Worm (Caenorhabditis elegans): ENCODE measurements around the gene Y39G8B.1.

Gene Y39G8B.1

DNA sequence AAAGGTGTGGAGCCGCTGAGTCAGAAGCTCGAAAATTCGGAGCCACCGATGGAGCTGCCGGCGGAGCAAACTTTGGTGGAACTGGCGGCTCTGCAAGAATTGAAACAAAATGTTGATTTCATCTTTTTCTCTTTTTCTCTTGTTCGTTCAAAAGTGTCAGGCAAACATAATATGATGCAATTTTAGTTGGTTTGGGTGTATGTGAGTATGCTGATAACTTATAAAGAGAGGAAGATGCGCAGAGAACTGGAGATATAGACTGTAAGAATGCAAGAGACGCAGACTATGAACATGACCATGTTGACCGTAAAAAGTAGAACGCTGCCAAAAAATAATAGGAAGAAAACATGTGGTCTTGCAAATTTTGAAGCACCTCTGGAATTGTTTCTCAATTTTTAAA lies 19.5 kb downstream of the Y39G8B.1 start (continued):
- TF ChIP-seq F23B12.7 (tag; optimal IDR thresholded peaks at IDR 0.05; ENCODE audit: insufficient read depth) (no peak), cebp-1 (GFP tag; IDR thresholded peaks at IDR 0.05) (no peak), cebp-1 (tag; optimal IDR thresholded peaks at IDR 0.05) (peak; percentile 34), pha-4 (tag; optimal IDR thresholded peaks at IDR 0.05) (no peak), Y95B8A.8 (GFP tag; IDR thresholded peaks at IDR 0.05) (no peak), hmg-20 (GFP tag; IDR thresholded peaks at IDR 0.05) (no peak), snpc-1.1 (tag; optimal IDR thresholded peaks at IDR 0.05; ENCODE audit: insufficient read depth) (no peak), ztf-25 (GFP tag; IDR thresholded peaks at IDR 0.05) (no peak), bed-1 (GFP tag; IDR thresholded peaks at IDR 0.05) (no peak), C17E4.6 (GFP tag; IDR thresholded peaks at IDR 0.05) (no peak), lin-26 (GFP tag; IDR thresholded peaks at IDR 0.05) (no peak), nhr-90 (tag; optimal IDR thresholded peaks at IDR 0.05) (no peak), K12H6.12 (tag; optimal IDR thresholded peaks at IDR 0.05) (no peak), ztf-26 (tag; optimal IDR thresholded peaks at IDR 0.05) (peak; percentile 60), cebp-2 (GFP tag; IDR thresholded peaks at IDR 0.05) (0 out of 2 replicates have a peak, but pooled peaks have one; percentile 79), mxl-1 (tag; optimal IDR thresholded peaks at IDR 0.05) (no peak), ztf-18 (tag; optimal IDR thresholded peaks at IDR 0.05) (no peak), lsl-1 (GFP tag; optimal IDR thresholded peaks at IDR 0.05) (no peak), F37B4.10 (GFP tag; IDR thresholded peaks at IDR 0.05) (no peak), ceh-40 (GFP tag; IDR thresholded peaks at IDR 0.05) (no peak), snpc-4 (GFP tag; optimal IDR thresholded peaks at IDR 0.05) (no peak), snpc-4 (tag; optimal IDR thresholded peaks at IDR 0.05) (peak in 2 of 4 experiments; percentile 48 to 61), sea-2 (GFP tag; IDR thresholded peaks at IDR 0.05) (no peak), chd-7 (tag; optimal IDR thresholded peaks at IDR 0.05) (no peak)

DNA sequence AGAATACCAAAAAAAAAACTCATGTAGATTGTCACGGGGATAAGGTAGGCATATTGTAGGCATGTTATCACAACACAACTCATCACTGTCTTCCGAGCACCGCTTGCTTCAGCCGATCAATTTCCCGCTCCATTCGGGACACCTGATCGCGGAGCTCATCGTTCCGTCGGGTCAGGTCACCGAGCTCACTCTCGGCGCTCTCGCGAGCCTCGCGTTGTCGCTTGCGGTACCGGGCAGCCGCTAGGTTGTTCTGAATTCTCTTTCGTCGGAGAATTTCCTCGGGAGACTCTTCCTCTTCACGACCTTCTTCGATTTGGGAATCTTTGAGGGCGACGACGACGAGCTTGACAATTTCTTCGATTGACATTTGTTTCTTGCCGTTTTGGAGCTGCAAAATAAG lies 21.6 kb downstream of the Y39G8B.1 start:
- TF ChIP-seq egrh-3 (GFP tag; IDR thresholded peaks at IDR 0.05) (peak; percentile 66; the same call in 1 of the 2 replicates), zfh-2 (GFP tag; conservative IDR thresholded peaks at IDR 0.05) (peak; percentile 77), Y53G8AR.9 (GFP tag; conservative IDR thresholded peaks at IDR 0.05) (no peak)

DNA sequence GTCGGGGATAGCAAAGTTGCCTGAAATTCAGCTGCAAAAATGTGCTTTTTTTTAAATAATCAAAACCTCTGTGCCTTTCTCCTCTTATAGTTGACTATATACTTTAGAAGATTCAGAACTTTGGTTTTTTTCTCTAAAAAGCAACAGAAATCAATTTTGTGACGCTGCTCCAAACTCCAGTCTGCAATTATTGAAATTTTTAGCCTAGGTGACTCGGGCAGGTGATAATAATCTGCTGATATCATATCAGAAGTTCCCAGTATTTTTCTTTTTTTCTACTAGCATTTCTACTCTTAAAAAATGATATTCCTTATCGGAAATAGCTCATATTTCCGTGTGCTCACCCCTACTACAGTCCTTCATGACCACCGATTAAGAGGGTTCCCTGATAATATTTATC lies 24.3 kb downstream of the Y39G8B.1 start, which contains the start of gene sre-44:
Gene sre-44 (plus strand): TSS at position 301 of the 400 bp plus-strand sequence.
- no peak for TF ChIP-seq Y56A3A.18 (GFP tag; IDR thresholded peaks at IDR 0.05)
- no peak for TF ChIP-seq chd-7 (tag; optimal IDR thresholded peaks at IDR 0.05)
- no peak for TF ChIP-seq lag-1 (GFP tag; IDR thresholded peaks at IDR 0.05)
- TF ChIP-seq dox-1 (GFP tag; IDR thresholded peaks at IDR 0.05), result no peak
- TF ChIP-seq aptf-3 (GFP tag; IDR thresholded peaks at IDR 0.05), result no peak
- TF ChIP-seq let-607 (tag; optimal IDR thresholded peaks at IDR 0.05), result no peak
- no peak for TF ChIP-seq sptf-2 (GFP tag; optimal IDR thresholded peaks at IDR 0.05)
- no peak for TF ChIP-seq ceh-27 (GFP tag; optimal IDR thresholded peaks at IDR 0.05)
- TF ChIP-seq ztf-22 (GFP tag; optimal IDR thresholded peaks at IDR 0.05), result no peak
- TF ChIP-seq gei-17 (GFP tag; optimal IDR thresholded peaks at IDR 0.05), result no peak
- no peak for TF ChIP-seq B0035.1 (tag; optimal IDR thresholded peaks at IDR 0.05)
- TF ChIP-seq let-526 (GFP tag; IDR thresholded peaks at IDR 0.05), result no peak
- TF ChIP-seq somi-1 (GFP tag; optimal IDR thresholded peaks at IDR 0.05), result no peak
- TF ChIP-seq snpc-3.4 (tag; optimal IDR thresholded peaks at IDR 0.05), result no peak
- TF ChIP-seq mel-28 (tag; optimal IDR thresholded peaks at IDR 0.05; ENCODE audit: borderline replicate concordance), result no peak
- TF ChIP-seq ztf-6 (GFP tag; IDR thresholded peaks at IDR 0.05), result no peak
- no peak for TF ChIP-seq Y53G8AR.9 (GFP tag; conservative IDR thresholded peaks at IDR 0.05)
- no peak for TF ChIP-seq mxl-1 (tag; optimal IDR thresholded peaks at IDR 0.05)
